Fruit fly (Drosophila melanogaster) whole organism: ENCODE results near the gene CG15740.

Experiments used
- CG8478 ChIP-seq: fragments of >200 bp; optimal IDR thresholded peaks from 2 replicates; lab custom pipeline; 2018; ENCODE audit warnings: inconsistent platforms
- psq ChIP-seq: fragments of >200 bp; optimal IDR thresholded peaks from 2 replicates; lab custom pipeline; 2017

DNA sequence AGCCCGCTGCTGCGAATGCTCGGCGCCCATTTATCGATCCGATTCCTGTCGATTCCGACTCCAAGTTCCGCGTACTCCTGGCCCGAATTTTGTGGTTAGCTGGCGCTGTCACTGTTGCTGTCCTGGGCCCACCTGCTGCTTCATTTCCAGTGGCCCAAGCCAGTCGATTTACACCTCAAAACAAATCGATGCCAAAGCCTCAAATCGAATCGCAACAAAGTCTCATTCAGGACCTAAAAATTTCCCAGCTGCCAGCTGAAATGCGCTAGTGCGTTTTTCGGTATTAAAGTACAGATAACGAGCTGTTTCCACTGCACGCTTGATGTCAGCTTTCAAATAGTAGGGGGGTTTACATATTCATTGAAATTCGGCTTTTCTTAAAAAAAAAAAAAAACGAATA, 26.6 kb upstream of the CG15740 start, which contains the start of gene BORCS5:
- TF ChIP-seq CG8478 (lab: Kevin White, UChicago) (no peak), psq (lab: Kevin White, UChicago) (no peak)
